Fruit fly (Drosophila melanogaster) whole organism, embryonic: ENCODE measurements around the gene ssp3.

Experiments used
- Adf1 ChIP-seq: fragments of 200-800 bp; sonication (Bioruptor generic); IDR thresholded peaks from 2 replicates; pipeline ENCODE4 v1.3.6; 2022; ENCODE audit warnings: missing biosample characterization, missing genetic modification characterization
- Atf3 ChIP-seq: fragments of 200-800 bp; sonication (Bioruptor generic); optimal IDR thresholded peaks from 3 replicates; lab custom pipeline; 2016; ENCODE audit warnings: missing biosample characterization, missing genetic modification characterization
- Bgb ChIP-seq: fragments of 200-800 bp; sonication (Bioruptor generic); IDR thresholded peaks from 2 replicates; pipeline ENCODE4 v1.3.6; 2022; ENCODE audit warnings: missing biosample characterization, missing genetic modification characterization; ENCODE audit not compliant: partially characterized antibody
- CG13296 ChIP-seq: fragments of 200-800 bp; sonication (Bioruptor generic); optimal IDR thresholded peaks from 3 replicates; lab custom pipeline; 2018; ENCODE audit warnings: missing biosample characterization, mild to moderate bottlenecking, missing genetic modification characterization
- CG14441 ChIP-seq: fragments of 200-800 bp; sonication (Bioruptor generic); IDR thresholded peaks from 2 replicates; pipeline ENCODE4 v1.3.6; 2022; ENCODE audit warnings: missing biosample characterization, missing genetic modification characterization
- CG14860 ChIP-seq: fragments of 200-800 bp; sonication (Bioruptor generic); IDR thresholded peaks from 3 replicates; pipeline ENCODE4 v1.3.6; 2022; ENCODE audit warnings: missing biosample characterization, missing genetic modification characterization; ENCODE audit not compliant: partially characterized antibody
- CG15514 ChIP-seq: fragments of 200-800 bp; sonication (Bioruptor generic); optimal IDR thresholded peaks from 3 replicates; lab custom pipeline; 2017; ENCODE audit warnings: missing biosample characterization, missing genetic modification characterization, mild to moderate bottlenecking, moderate library complexity, missing genetic modification reagents
- CG1603 ChIP-seq: fragments of 200-800 bp; sonication (Bioruptor generic); optimal IDR thresholded peaks from 2 replicates; lab custom pipeline; 2019; ENCODE audit warnings: missing biosample characterization, mild to moderate bottlenecking, missing genetic modification characterization, moderate library complexity
- CG16815 ChIP-seq: fragments of 200-800 bp; sonication (Bioruptor generic); optimal IDR thresholded peaks from 3 replicates; lab custom pipeline; 2017; ENCODE audit warnings: missing biosample characterization, mild to moderate bottlenecking, missing genetic modification characterization
- CG17385 ChIP-seq: fragments of 200-800 bp; sonication (Bioruptor generic); optimal IDR thresholded peaks from 3 replicates; lab custom pipeline; 2018; ENCODE audit warnings: missing biosample characterization, mild to moderate bottlenecking, missing genetic modification characterization
- CG17568 ChIP-seq: fragments of 200-800 bp; sonication (Bioruptor generic); optimal IDR thresholded peaks from 2 replicates; lab custom pipeline; 2018; ENCODE audit warnings: missing biosample characterization, mild to moderate bottlenecking, missing genetic modification characterization, moderate library complexity
- CG1792 ChIP-seq: fragments of 200-800 bp; sonication (Bioruptor generic); optimal IDR thresholded peaks from 2 replicates; lab custom pipeline; 2016; ENCODE audit warnings: missing biosample characterization, missing genetic modification characterization
- CG2116 ChIP-seq: fragments of 200-800 bp; sonication (Bioruptor generic); optimal IDR thresholded peaks from 3 replicates; lab custom pipeline; 2018; ENCODE audit warnings: missing biosample characterization, mild to moderate bottlenecking, missing genetic modification characterization
- CG2202 ChIP-seq: fragments of 200-800 bp; sonication (Bioruptor generic); optimal IDR thresholded peaks from 2 replicates; lab custom pipeline; 2018; ENCODE audit warnings: missing biosample characterization, mild to moderate bottlenecking, missing genetic modification characterization
- CG2678 ChIP-seq: fragments of 200-800 bp; sonication (Bioruptor generic); optimal IDR thresholded peaks from 3 replicates; lab custom pipeline; 2019; ENCODE audit warnings: missing biosample characterization, mild to moderate bottlenecking, missing genetic modification characterization, moderate library complexity
- CG5180 ChIP-seq: fragments of 200-800 bp; sonication (Bioruptor generic); optimal IDR thresholded peaks from 3 replicates; lab custom pipeline; 2017; ENCODE audit warnings: missing biosample characterization, missing genetic modification characterization, mild to moderate bottlenecking, moderate library complexity, missing genetic modification reagents
- CG9876 ChIP-seq: fragments of 200-800 bp; sonication (Bioruptor generic); optimal IDR thresholded peaks from 2 replicates; lab custom pipeline; 2016; ENCODE audit warnings: missing biosample characterization, missing genetic modification characterization
- Camta ChIP-seq: fragments of 200-800 bp; sonication (Bioruptor generic); optimal IDR thresholded peaks from 2 replicates; lab custom pipeline; 2016; ENCODE audit warnings: missing biosample characterization, missing genetic modification characterization
- HHEX ChIP-seq: fragments of 200-800 bp; sonication (Bioruptor generic); optimal IDR thresholded peaks from 3 replicates; lab custom pipeline; 2017; ENCODE audit warnings: missing biosample characterization, mild to moderate bottlenecking, missing genetic modification characterization, missing genetic modification reagents
- Hmr ChIP-seq: fragments of 200-800 bp; sonication (Bioruptor generic); optimal IDR thresholded peaks from 3 replicates; lab custom pipeline; 2017; ENCODE audit warnings: mild to moderate bottlenecking, missing biosample characterization, missing genetic modification reagents, missing genetic modification characterization
- Kr ChIP-seq: fragments of 200-800 bp; sonication (Bioruptor generic); optimal IDR thresholded peaks from 2 replicates; lab custom pipeline; 2017; ENCODE audit warnings: missing biosample characterization, mild to moderate bottlenecking, missing genetic modification characterization
- Mes4 ChIP-seq: fragments of 200-800 bp; sonication (Bioruptor generic); optimal IDR thresholded peaks from 2 replicates; lab custom pipeline; 2016; ENCODE audit warnings: missing biosample characterization, missing genetic modification characterization
- NC2β ChIP-seq: fragments of 200-800 bp; sonication (Bioruptor generic); optimal IDR thresholded peaks from 2 replicates; lab custom pipeline; 2016; ENCODE audit warnings: missing biosample characterization, missing genetic modification characterization
- Sry-β ChIP-seq: fragments of 200-800 bp; sonication (Bioruptor generic); optimal IDR thresholded peaks from 2 replicates; lab custom pipeline; 2018; ENCODE audit warnings: missing biosample characterization, mild to moderate bottlenecking, missing genetic modification characterization, moderate library complexity
- Vsx1 ChIP-seq: fragments of 200-800 bp; sonication (Bioruptor generic); optimal IDR thresholded peaks from 2 replicates; lab custom pipeline; 2017; ENCODE audit warnings: missing biosample characterization, mild to moderate bottlenecking, missing genetic modification characterization, missing genetic modification reagents
- ara ChIP-seq: fragments of 200-800 bp; sonication (Bioruptor generic); IDR thresholded peaks from 2 replicates; pipeline ENCODE4 v1.3.6; 2022; ENCODE audit warnings: missing biosample characterization, missing genetic modification characterization
- bsh ChIP-seq, 2 experiments: fragments of 200-800 bp; sonication (Bioruptor generic); optimal IDR thresholded peaks; 2 replicates each; lab custom pipeline; 2017 to 2018; ENCODE audit warnings: mild to moderate bottlenecking in 2 of 2, missing biosample characterization in 2 of 2, missing genetic modification characterization in 2 of 2, moderate library complexity in 1 of 2
- cad ChIP-seq: fragments of >200 bp; optimal IDR thresholded peaks from 2 replicates; lab custom pipeline; 2017; ENCODE audit warnings: missing biosample characterization, missing genetic modification characterization
- crol ChIP-seq: fragments of 200-800 bp; sonication (Bioruptor generic); IDR thresholded peaks from 2 replicates; pipeline ENCODE4 v1.3.6; 2022; ENCODE audit warnings: missing biosample characterization, missing genetic modification characterization
- crp ChIP-seq, 2 experiments: fragments of 200-800 bp; sonication (Bioruptor generic); optimal IDR thresholded peaks; 2 replicates in 1 of 2; 3 replicates in 1 of 2; lab custom pipeline; 2017; ENCODE audit warnings: missing biosample characterization in 2 of 2, missing genetic modification characterization in 2 of 2, mild to moderate bottlenecking in 1 of 2, moderate library complexity in 1 of 2
- disco-r ChIP-seq: fragments of 200-800 bp; sonication (Bioruptor generic); optimal IDR thresholded peaks from 2 replicates; lab custom pipeline; 2016; ENCODE audit warnings: missing biosample characterization, missing genetic modification characterization
- dmrt11E ChIP-seq: fragments of 200-800 bp; sonication (Bioruptor generic); optimal IDR thresholded peaks from 3 replicates; lab custom pipeline; 2018; ENCODE audit warnings: missing biosample characterization, mild to moderate bottlenecking, missing genetic modification characterization, moderate library complexity
- emc ChIP-seq: fragments of 200-800 bp; sonication (Bioruptor generic); optimal IDR thresholded peaks from 2 replicates; lab custom pipeline; 2016; ENCODE audit warnings: missing biosample characterization, missing genetic modification characterization
- ewg ChIP-seq: fragments of 200-800 bp; sonication (Bioruptor generic); optimal IDR thresholded peaks from 3 replicates; lab custom pipeline; 2017; ENCODE audit warnings: mild to moderate bottlenecking, missing biosample characterization, missing genetic modification reagents, missing genetic modification characterization
- fd102C ChIP-seq: fragments of 200-800 bp; sonication (Bioruptor generic); optimal IDR thresholded peaks from 2 replicates; lab custom pipeline; 2018; ENCODE audit warnings: missing biosample characterization, mild to moderate bottlenecking, missing genetic modification characterization, moderate library complexity
- fd64A ChIP-seq: fragments of 200-800 bp; sonication (Bioruptor generic); optimal IDR thresholded peaks from 3 replicates; lab custom pipeline; 2018; ENCODE audit warnings: missing biosample characterization, mild to moderate bottlenecking, missing genetic modification characterization
- ftz-f1 ChIP-seq: fragments of 200-800 bp; sonication (Bioruptor generic); optimal IDR thresholded peaks from 2 replicates; lab custom pipeline; 2016; ENCODE audit warnings: missing biosample characterization, missing genetic modification characterization
- her ChIP-seq: fragments of 200-800 bp; sonication (Bioruptor generic); optimal IDR thresholded peaks from 2 replicates; lab custom pipeline; 2016; ENCODE audit warnings: missing biosample characterization, missing genetic modification characterization
- ind ChIP-seq: fragments of 200-800 bp; sonication (Bioruptor generic); optimal IDR thresholded peaks from 3 replicates; lab custom pipeline; 2016; ENCODE audit warnings: missing biosample characterization, missing genetic modification characterization
- jigr1 ChIP-seq: fragments of 200-800 bp; sonication (Bioruptor generic); IDR thresholded peaks from 3 replicates; pipeline ENCODE4 v1.3.6; 2022; ENCODE audit warnings: missing biosample characterization, missing genetic modification characterization
- kni ChIP-seq: fragments of 200-800 bp; sonication (Bioruptor generic); optimal IDR thresholded peaks from 3 replicates; lab custom pipeline; 2017; ENCODE audit warnings: mild to moderate bottlenecking, missing biosample characterization, missing genetic modification reagents, missing genetic modification characterization
- lbe ChIP-seq: fragments of 200-800 bp; sonication (Bioruptor generic); optimal IDR thresholded peaks from 2 replicates; lab custom pipeline; 2016; ENCODE audit warnings: missing biosample characterization, mild to moderate bottlenecking, missing genetic modification characterization
- pb ChIP-seq: fragments of 200-800 bp; sonication (Bioruptor generic); optimal IDR thresholded peaks from 3 replicates; lab custom pipeline; 2016; ENCODE audit warnings: missing biosample characterization, missing genetic modification characterization
- salm ChIP-seq: fragments of 200-800 bp; sonication (Bioruptor generic); optimal IDR thresholded peaks from 2 replicates; lab custom pipeline; 2018; ENCODE audit warnings: missing biosample characterization, mild to moderate bottlenecking, missing genetic modification characterization
- sens ChIP-seq: fragments of 200-800 bp; sonication (Bioruptor generic); peaks from one replicate; lab custom pipeline; 2016; ENCODE audit warnings: missing biosample characterization, missing genetic modification characterization
- sim ChIP-seq: fragments of 200-800 bp; sonication (Bioruptor generic); IDR thresholded peaks from 2 replicates; pipeline ENCODE4 v1.3.6; 2022; ENCODE audit warnings: missing biosample characterization, missing genetic modification characterization
- sqz ChIP-seq: fragments of 200-800 bp; sonication (Bioruptor generic); optimal IDR thresholded peaks from 3 replicates; lab custom pipeline; 2018; ENCODE audit warnings: missing biosample characterization, mild to moderate bottlenecking, missing genetic modification characterization
- tap ChIP-seq: fragments of 200-800 bp; optimal IDR thresholded peaks from 3 replicates; lab custom pipeline; 2019; ENCODE audit warnings: missing biosample characterization, mild to moderate bottlenecking, missing genetic modification characterization, moderate library complexity
- tgo ChIP-seq: fragments of 200-800 bp; sonication (Bioruptor generic); IDR thresholded peaks from 3 replicates; pipeline ENCODE4 v1.3.6; 2022; ENCODE audit warnings: missing biosample characterization, missing genetic modification characterization
- trem ChIP-seq: fragments of 200-800 bp; optimal IDR thresholded peaks from 3 replicates; lab custom pipeline; 2019; ENCODE audit warnings: missing biosample characterization, mild to moderate bottlenecking, missing genetic modification characterization, moderate library complexity
- twi ChIP-seq: fragments of 200-800 bp; optimal IDR thresholded peaks from 2 replicates; lab custom pipeline; 2019; ENCODE audit warnings: missing biosample characterization, mild to moderate bottlenecking, missing genetic modification characterization, moderate library complexity

ssp3 gene

DNA sequence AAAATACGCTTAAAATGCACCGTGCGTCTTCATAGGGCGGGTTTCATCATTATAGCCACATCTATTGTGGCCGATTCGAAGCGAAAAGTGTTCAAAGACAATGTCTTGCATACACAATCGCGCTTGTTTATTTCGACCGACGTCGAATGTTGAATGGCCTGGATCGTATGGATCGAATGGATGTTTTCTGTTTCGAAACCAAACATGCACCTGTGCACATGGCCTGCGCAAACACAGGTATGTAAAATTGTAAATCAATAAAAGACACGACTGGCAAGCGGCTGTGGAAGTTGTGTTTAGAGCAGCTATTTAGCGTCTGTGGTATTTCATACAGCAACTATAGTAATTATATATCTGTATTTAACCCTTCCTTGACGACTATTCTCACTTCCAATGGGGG lies 37.7 kb upstream of the ssp3 start:
- no peak for TF ChIP-seq Mes4
- no peak for TF ChIP-seq jigr1 (GFP tag; lab: Robert Waterston, UW)
- TF ChIP-seq Hmr (GFP tag; lab: Kevin White, UChicago): no peak
- no peak for TF ChIP-seq sim (GFP tag; lab: Robert Waterston, UW)
- no peak for TF ChIP-seq ftz-f1 (GFP tag; lab: Kevin White, UChicago)
- TF ChIP-seq CG17568 (GFP tag; lab: Kevin White, UChicago): peak; percentile 14
- no peak for TF ChIP-seq cad (GFP tag; lab: Kevin White, UChicago)
- TF ChIP-seq CG2202 (tag; lab: Kevin White, UChicago): no peak
- TF ChIP-seq Vsx1 (GFP tag; lab: Kevin White, UChicago): no peak
- TF ChIP-seq dmrt11E (tag; lab: Kevin White, UChicago): no peak
- TF ChIP-seq Sry-β (GFP tag; lab: Kevin White, UChicago): peak; percentile 16
- no peak for TF ChIP-seq CG16815 (GFP tag; lab: Kevin White, UChicago)
- no peak for TF ChIP-seq crp (GFP tag; optimal IDR thresholded peaks at IDR 0.05; lab: Kevin White, UChicago)
- no peak for TF ChIP-seq pb (GFP tag; lab: Kevin White, UChicago)
- peak; percentile 50 for TF ChIP-seq fd64A (GFP tag; lab: Kevin White, UChicago)
- TF ChIP-seq NC2β (GFP tag; lab: Kevin White, UChicago): no peak
- TF ChIP-seq HHEX (GFP tag; lab: Kevin White, UChicago): no peak
- TF ChIP-seq crol (GFP tag; lab: Robert Waterston, UW): no peak
- TF ChIP-seq ewg: no peak
- peak; percentile 4 for TF ChIP-seq salm (tag; lab: Kevin White, UChicago)
- TF ChIP-seq lbe (GFP tag; lab: Kevin White, UChicago): peak; percentile 25
- no peak for TF ChIP-seq CG2678 (tag; lab: Kevin White, UChicago)
- no peak for TF ChIP-seq Bgb (GFP tag; lab: Robert Waterston, UW)
- TF ChIP-seq trem (tag; lab: Kevin White, UChicago): no peak
- TF ChIP-seq CG17385 (GFP tag; lab: Kevin White, UChicago): peak; percentile 6
- TF ChIP-seq Adf1 (GFP tag; lab: Robert Waterston, UW): no peak
- TF ChIP-seq emc (GFP tag; lab: Kevin White, UChicago): no peak
- no peak for TF ChIP-seq ara
- TF ChIP-seq CG5180: no peak
- no peak for TF ChIP-seq fd102C (GFP tag; lab: Kevin White, UChicago)
- no peak for TF ChIP-seq bsh (GFP tag; optimal IDR thresholded peaks at IDR 0.05; lab: Kevin White, UChicago)
- TF ChIP-seq disco-r (GFP tag; lab: Kevin White, UChicago): no peak
- peak; percentile 70 for TF ChIP-seq kni (GFP tag; lab: Kevin White, UChicago)
- TF ChIP-seq CG14860 (GFP tag; lab: Robert Waterston, UW): no peak
- TF ChIP-seq CG2116 (GFP tag; lab: Kevin White, UChicago): no peak
- no peak for TF ChIP-seq CG14441 (GFP tag; lab: Robert Waterston, UW)
- no peak for TF ChIP-seq twi
- peak; percentile 42 for TF ChIP-seq Kr (GFP tag; lab: Kevin White, UChicago)
- TF ChIP-seq Atf3: no peak
- TF ChIP-seq ind (GFP tag; lab: Kevin White, UChicago): no peak
- TF ChIP-seq her (GFP tag; lab: Kevin White, UChicago): no peak
- TF ChIP-seq tap (tag; lab: Kevin White, UChicago): peak; percentile 5
- no peak for TF ChIP-seq CG15514 (GFP tag; lab: Kevin White, UChicago)
- no peak for TF ChIP-seq CG1792 (GFP tag; lab: Kevin White, UChicago)
- TF ChIP-seq CG13296 (GFP tag; lab: Kevin White, UChicago): no peak
- peak; percentile 8 for TF ChIP-seq CG1603 (tag; lab: Kevin White, UChicago)
- no peak for TF ChIP-seq Camta (GFP tag; lab: Kevin White, UChicago)
- no peak for TF ChIP-seq sqz (GFP tag; lab: Kevin White, UChicago)
- no peak for TF ChIP-seq tgo (GFP tag; lab: Robert Waterston, UW)
- no peak for TF ChIP-seq CG9876
- peak; percentile 56 for TF ChIP-seq sens (GFP tag; lab: Kevin White, UChicago)
